Worm (Caenorhabditis elegans) whole organism, young adult: ENCODE data around the gene C29A12.6.
A peak's percentile ranks its signal among the peaks of the same experiment; 100 is the strongest.

ENCODE experiments used
- B0336.3 ChIP-seq: fragments of 200-800 bp; sonication (Bioruptor generic); IDR thresholded peaks from 2 replicates; pipeline ENCODE4 v1.3.6; 2022; ENCODE audit warnings: missing genetic modification characterization, missing compliant biosample characterization
- C06A6.2 ChIP-seq: fragments of 200-800 bp; sonication (Bioruptor generic); conservative IDR thresholded peaks from 2 replicates; pipeline ENCODE4 v1.3.6; 2022; ENCODE audit warnings: missing genetic modification characterization, missing compliant biosample characterization
- F37B4.10 ChIP-seq: fragments of 200-800 bp; sonication (Bioruptor generic); IDR thresholded peaks from 2 replicates; pipeline ENCODE4 v1.3.6; 2022; ENCODE audit warnings: missing genetic modification characterization, missing compliant biosample characterization
- F57A8.1 ChIP-seq: fragments of 200-800 bp; sonication (Bioruptor generic); optimal IDR thresholded peaks from 2 replicates; lab custom pipeline; 2018; ENCODE audit warnings: mild to moderate bottlenecking, missing genetic modification characterization, moderate library complexity, missing compliant biosample characterization
- K12H6.12 ChIP-seq: fragments of 200-800 bp; sonication (Bioruptor generic); optimal IDR thresholded peaks from 2 replicates; lab custom pipeline; 2018; ENCODE audit warnings: mild to moderate bottlenecking, missing genetic modification characterization, missing compliant biosample characterization
- T26A5.8 ChIP-seq: sonication (generic microtip); optimal IDR thresholded peaks from 2 replicates; lab custom pipeline; 2016; ENCODE audit warnings: missing genetic modification characterization, missing compliant biosample characterization
- Y53F4B.3 ChIP-seq: fragments of 200-800 bp; sonication (Bioruptor generic); IDR thresholded peaks from 2 replicates; pipeline ENCODE4 v1.3.6; 2022; ENCODE audit warnings: missing genetic modification reagents, missing genetic modification characterization, missing compliant biosample characterization
- Y53G8AR.9 ChIP-seq: fragments of 200-800 bp; sonication (Bioruptor generic); conservative IDR thresholded peaks from 2 replicates; pipeline ENCODE4 v1.3.6; 2022; ENCODE audit warnings: missing genetic modification reagents, missing genetic modification characterization, missing compliant biosample characterization
- Y67H2A.10 ChIP-seq: fragments of 200-800 bp; sonication (Bioruptor generic); conservative IDR thresholded peaks from 2 replicates; pipeline ENCODE4 v1.3.6; 2022; ENCODE audit warnings: missing genetic modification reagents, missing genetic modification characterization, missing compliant biosample characterization
- Y95B8A.8 ChIP-seq: fragments of 200-800 bp; sonication (Bioruptor generic); IDR thresholded peaks from 2 replicates; pipeline ENCODE4 v1.3.6; 2022; ENCODE audit warnings: missing genetic modification reagents, missing genetic modification characterization, missing compliant biosample characterization
- akir-1 ChIP-seq: fragments of 200-800 bp; sonication (Bioruptor generic); optimal IDR thresholded peaks from 2 replicates; lab custom pipeline; 2018; ENCODE audit warnings: mild to moderate bottlenecking, missing genetic modification characterization, moderate library complexity, missing compliant biosample characterization
- ama-1 ChIP-seq, 3 experiments: fragments of 150-350 bp in 1 of 3; sonication (generic microtip) in 2 of 3; optimal IDR thresholded peaks; 2 replicates each; lab custom pipeline; 2014 to 2018; ENCODE audit warnings: missing biosample characterization in 2 of 3, missing genetic modification characterization in 2 of 3, missing genetic modification reagents in 2 of 3
- aptf-2 ChIP-seq: fragments of 200-800 bp; sonication (Bioruptor generic); conservative IDR thresholded peaks from 2 replicates; pipeline ENCODE4 v1.3.6; 2022; ENCODE audit warnings: missing genetic modification reagents, missing genetic modification characterization, missing compliant biosample characterization
- bed-2 ChIP-seq: fragments of 200-800 bp; sonication (Bioruptor generic); IDR thresholded peaks from 2 replicates; pipeline ENCODE4 v1.3.6; 2022; ENCODE audit warnings: missing genetic modification reagents, missing genetic modification characterization, missing compliant biosample characterization
- ceh-100 ChIP-seq: fragments of 200-800 bp; sonication (Bioruptor generic); IDR thresholded peaks from 2 replicates; pipeline ENCODE4 v1.3.6; 2022; ENCODE audit warnings: missing genetic modification reagents, missing genetic modification characterization, missing compliant biosample characterization
- ceh-91 ChIP-seq: fragments of 200-800 bp; sonication (Bioruptor generic); IDR thresholded peaks from 2 replicates; pipeline ENCODE4 v1.3.6; 2022; ENCODE audit warnings: missing genetic modification reagents, missing genetic modification characterization, missing compliant biosample characterization
- efl-1 ChIP-seq: fragments of 150-350 bp; optimal IDR thresholded peaks from 2 replicates; lab custom pipeline; 2014; ENCODE audit warnings: missing biosample characterization, missing genetic modification reagents, missing genetic modification characterization
- egrh-3 ChIP-seq: fragments of 200-800 bp; sonication (Bioruptor generic); IDR thresholded peaks from 2 replicates; pipeline ENCODE4 v1.3.6; 2022; ENCODE audit warnings: missing genetic modification reagents, missing genetic modification characterization, missing compliant biosample characterization
- ekl-4 ChIP-seq: fragments of 200-800 bp; sonication (Bioruptor generic); IDR thresholded peaks from 2 replicates; pipeline ENCODE4 v1.3.6; 2022; ENCODE audit warnings: missing genetic modification reagents, missing genetic modification characterization, missing compliant biosample characterization
- gei-17 ChIP-seq: fragments of 200-800 bp; sonication (Bioruptor generic); optimal IDR thresholded peaks from 2 replicates; lab custom pipeline; 2018; ENCODE audit warnings: mild to moderate bottlenecking, missing genetic modification characterization, missing compliant biosample characterization
- him-1 ChIP-seq: sonication (generic microtip); optimal IDR thresholded peaks from 2 replicates; lab custom pipeline; 2016; ENCODE audit warnings: missing genotype, missing genetic modification reagents, missing genetic modification characterization, missing compliant biosample characterization
- hlh-12 ChIP-seq: sonication (generic microtip); optimal IDR thresholded peaks from 2 replicates; lab custom pipeline; 2016; ENCODE audit warnings: missing genetic modification characterization, missing compliant biosample characterization
- hmg-1.2 ChIP-seq: fragments of 200-800 bp; sonication (Bioruptor generic); IDR thresholded peaks from 2 replicates; pipeline ENCODE4 v1.3.6; 2022; ENCODE audit warnings: missing genetic modification reagents, missing genetic modification characterization, missing compliant biosample characterization
- hmg-20 ChIP-seq: fragments of 200-800 bp; sonication (Bioruptor generic); IDR thresholded peaks from 2 replicates; pipeline ENCODE4 v1.3.6; 2022; ENCODE audit warnings: missing genetic modification reagents, missing genetic modification characterization, missing compliant biosample characterization
- hrde-1 ChIP-seq: sonication (generic microtip); optimal IDR thresholded peaks from 2 replicates; lab custom pipeline; 2016; ENCODE audit warnings: missing genetic modification characterization, mild to moderate bottlenecking, missing compliant biosample characterization, moderate library complexity, missing genotype, missing genetic modification reagents, borderline replicate concordance
- hsf-1 ChIP-seq: fragments of 200-800 bp; sonication (Bioruptor generic); IDR thresholded peaks from 2 replicates; pipeline ENCODE4 v1.3.6; 2022; ENCODE audit warnings: missing genetic modification reagents, missing genetic modification characterization, missing compliant biosample characterization
- lin-26 ChIP-seq: fragments of 200-800 bp; sonication (Bioruptor generic); IDR thresholded peaks from 2 replicates; pipeline ENCODE4 v1.3.6; 2022; ENCODE audit warnings: missing genetic modification reagents, missing genetic modification characterization, missing compliant biosample characterization
- lsy-27 ChIP-seq: sonication (generic microtip); optimal IDR thresholded peaks from 2 replicates; lab custom pipeline; 2017; ENCODE audit warnings: missing genetic modification characterization, mild to moderate bottlenecking, missing compliant biosample characterization, antibody characterized with exemption, missing genotype, borderline replicate concordance; ENCODE audit not compliant: insufficient read depth
- madf-10 ChIP-seq: sonication (generic microtip); optimal IDR thresholded peaks from 2 replicates; lab custom pipeline; 2016; ENCODE audit warnings: mild to moderate bottlenecking, missing genetic modification characterization, missing compliant biosample characterization
- madf-3 ChIP-seq: fragments of 200-800 bp; sonication (Bioruptor generic); IDR thresholded peaks from 2 replicates; pipeline ENCODE4 v1.3.6; 2022; ENCODE audit warnings: missing genetic modification reagents, missing genetic modification characterization, missing compliant biosample characterization
- mel-28 ChIP-seq: sonication (generic microtip); optimal IDR thresholded peaks from 2 replicates; lab custom pipeline; 2016; ENCODE audit warnings: borderline replicate concordance, mild to moderate bottlenecking, missing genetic modification characterization, missing compliant biosample characterization
- nfyb-1 ChIP-seq: fragments of 200-800 bp; sonication (Bioruptor generic); IDR thresholded peaks from 2 replicates; pipeline ENCODE4 v1.3.6; 2022; ENCODE audit warnings: missing genetic modification reagents, missing genetic modification characterization, missing compliant biosample characterization
- nhr-120 ChIP-seq: fragments of 200-800 bp; sonication (Bioruptor generic); IDR thresholded peaks from 2 replicates; pipeline ENCODE4 v1.3.6; 2022; ENCODE audit warnings: missing genetic modification characterization, missing compliant biosample characterization
- nhr-179 ChIP-seq: sonication (generic microtip); optimal IDR thresholded peaks from 2 replicates; lab custom pipeline; 2016; ENCODE audit warnings: mild to moderate bottlenecking, missing genetic modification characterization, missing compliant biosample characterization
- nhr-27 ChIP-seq: fragments of 200-800 bp; sonication (Bioruptor generic); optimal IDR thresholded peaks from 2 replicates; lab custom pipeline; 2018; ENCODE audit warnings: mild to moderate bottlenecking, missing genetic modification characterization, moderate library complexity, missing compliant biosample characterization
- nhr-80 ChIP-seq: sonication (generic microtip); optimal IDR thresholded peaks from 2 replicates; lab custom pipeline; 2016; ENCODE audit warnings: missing genetic modification characterization, missing compliant biosample characterization
- rcor-1 ChIP-seq: fragments of 200-800 bp; sonication (Bioruptor generic); IDR thresholded peaks from 2 replicates; pipeline ENCODE4 v1.3.6; 2022; ENCODE audit warnings: missing genetic modification reagents, missing genetic modification characterization, missing compliant biosample characterization
- rec-8 ChIP-seq, 2 experiments: sonication (generic microtip); optimal IDR thresholded peaks; 2 replicates each; lab custom pipeline; 2016; ENCODE audit warnings: mild to moderate bottlenecking in 2 of 2, missing genetic modification characterization in 2 of 2, missing genetic modification reagents in 2 of 2, missing genotype in 2 of 2, missing biosample characterization in 1 of 2, missing compliant biosample characterization in 1 of 2, moderate library complexity in 1 of 2
- repo-1 ChIP-seq: sonication (generic microtip); optimal IDR thresholded peaks from 2 replicates; lab custom pipeline; 2017; ENCODE audit warnings: mild to moderate bottlenecking, missing genetic modification characterization, missing compliant biosample characterization
- rpc-1 ChIP-seq, 2 experiments: fragments of 150-350 bp in 1 of 2; sonication (generic microtip) in 1 of 2; optimal IDR thresholded peaks; 2 replicates each; lab custom pipeline; 2014 to 2018; ENCODE audit warnings: missing biosample characterization in 1 of 2, missing genetic modification characterization in 1 of 2, missing genetic modification reagents in 1 of 2, missing genotype in 1 of 2
- snpc-4 ChIP-seq, 5 experiments: fragments of 150-350 bp in 1 of 5; sonication (generic microtip) in 4 of 5; optimal IDR thresholded peaks; 2 replicates each; lab custom pipeline; 2014 to 2018; ENCODE audit warnings: missing genetic modification characterization in 5 of 5, missing biosample characterization in 3 of 5, antibody characterized with exemption in 2 of 5, mild to moderate bottlenecking in 2 of 5, missing compliant biosample characterization in 2 of 5, missing genotype in 2 of 5, moderate library complexity in 2 of 5, missing genetic modification reagents in 1 of 5
- somi-1 ChIP-seq: fragments of 200-800 bp; sonication (Bioruptor generic); optimal IDR thresholded peaks from 2 replicates; lab custom pipeline; 2018; ENCODE audit warnings: mild to moderate bottlenecking, missing genetic modification characterization, missing compliant biosample characterization
- sptf-2 ChIP-seq: fragments of 200-800 bp; sonication (Bioruptor generic); optimal IDR thresholded peaks from 2 replicates; lab custom pipeline; 2018; ENCODE audit warnings: mild to moderate bottlenecking, missing genetic modification characterization, missing compliant biosample characterization
- tbp1 ChIP-seq: fragments of 200-800 bp; sonication (Bioruptor generic); optimal IDR thresholded peaks from 2 replicates; lab custom pipeline; 2018; ENCODE audit warnings: mild to moderate bottlenecking, missing genetic modification characterization, missing compliant biosample characterization
- zim-3 ChIP-seq: sonication (generic microtip); optimal IDR thresholded peaks from 2 replicates; lab custom pipeline; 2017; ENCODE audit warnings: mild to moderate bottlenecking, missing genetic modification characterization, moderate library complexity, missing compliant biosample characterization
- ztf-18 ChIP-seq: sonication (generic microtip); optimal IDR thresholded peaks from 2 replicates; lab custom pipeline; 2016; ENCODE audit warnings: missing genotype, mild to moderate bottlenecking, missing genetic modification characterization, missing compliant biosample characterization
- ztf-26 ChIP-seq: sonication (generic microtip); optimal IDR thresholded peaks from 2 replicates; lab custom pipeline; 2017; ENCODE audit warnings: missing genetic modification characterization, missing compliant biosample characterization
- ztf-6 ChIP-seq: fragments of 200-800 bp; sonication (Bioruptor generic); IDR thresholded peaks from 2 replicates; pipeline ENCODE4 v1.3.6; 2022; ENCODE audit warnings: missing genetic modification reagents, missing genetic modification characterization, missing compliant biosample characterization

C29A12.6 gene

ce11 chrV:10855363-10855762 lies 8.4 kb downstream of the C29A12.6 start (continued):
- TF ChIP-seq ztf-26 (tag; lab: Kevin White, UChicago) (no peak), T26A5.8 (tag; lab: Kevin White, UChicago) (no peak), hsf-1 (no peak), K12H6.12 (tag; lab: Kevin White, UChicago) (no peak), Y67H2A.10 (GFP tag; lab: Robert Waterston, UW) (no peak), ztf-18 (no peak), nhr-80 (peak; percentile 100), C06A6.2 (GFP tag; lab: Robert Waterston, UW) (no peak), F57A8.1 (GFP tag; lab: Kevin White, UChicago) (no peak), him-1 (no peak), lsy-27 (no peak), Y53G8AR.9 (0 out of 2 replicates have a peak, but pooled peaks have one; percentile 48), Y53F4B.3 (GFP tag; lab: Robert Waterston, UW) (no peak), hlh-12 (no peak), snpc-4 (GFP tag; optimal IDR thresholded peaks at IDR 0.05; lab: Kevin White, UChicago) (no peak), snpc-4 (tag; optimal IDR thresholded peaks at IDR 0.05; lab: Kevin White, UChicago) (no peak), sptf-2 (GFP tag; lab: Kevin White, UChicago) (peak; percentile 11), madf-3 (GFP tag; lab: Robert Waterston, UW) (no peak), ceh-91 (GFP tag; lab: Robert Waterston, UW) (no peak), nhr-120 (GFP tag; lab: Robert Waterston, UW) (no peak), ceh-100 (GFP tag; lab: Robert Waterston, UW) (no peak), ekl-4 (GFP tag; lab: Robert Waterston, UW) (no peak; the same call in 1 of the 2 replicates), rec-8 (tag; optimal IDR thresholded peaks at IDR 0.05; lab: Kevin White, UChicago) (no peak), hmg-1.2 (GFP tag; lab: Robert Waterston, UW) (0 out of 2 replicates have a peak, but pooled peaks have one; percentile 20), B0336.3 (GFP tag; lab: Robert Waterston, UW) (no peak), nfyb-1 (peak; percentile 8; the same call in 1 of the 2 replicates), nhr-27 (tag; lab: Kevin White, UChicago) (no peak), tbp1 (GFP tag; lab: Kevin White, UChicago) (peak; percentile 12), madf-10 (tag; lab: Kevin White, UChicago) (peak; percentile 26), efl-1 (GFP tag; lab: Kevin White, UChicago) (no peak), hmg-20 (GFP tag; lab: Robert Waterston, UW) (no peak), Y95B8A.8 (0 out of 2 replicates have a peak, but pooled peaks have one; percentile 19), somi-1 (GFP tag; lab: Kevin White, UChicago) (no peak), akir-1 (no peak), zim-3 (tag; lab: Kevin White, UChicago) (no peak), lin-26 (GFP tag; lab: Robert Waterston, UW) (no peak), hrde-1 (no peak), repo-1 (tag; lab: Kevin White, UChicago) (no peak), ztf-6 (GFP tag; lab: Robert Waterston, UW) (no peak), bed-2 (GFP tag; lab: Robert Waterston, UW) (no peak), gei-17 (GFP tag; lab: Kevin White, UChicago) (no peak), aptf-2 (GFP tag; lab: Robert Waterston, UW) (no peak), egrh-3 (GFP tag; lab: Robert Waterston, UW) (no peak), rcor-1 (no peak), ama-1 (optimal IDR thresholded peaks at IDR 0.05; lab: Kevin White, UChicago) (no peak), ama-1 (GFP tag; optimal IDR thresholded peaks at IDR 0.05; lab: Kevin White, UChicago) (no peak), mel-28 (tag; lab: Kevin White, UChicago) (no peak), nhr-179 (no peak), F37B4.10 (GFP tag; lab: Robert Waterston, UW) (no peak), rpc-1 (optimal IDR thresholded peaks at IDR 0.05; lab: Kevin White, UChicago) (no peak), rpc-1 (tag; optimal IDR thresholded peaks at IDR 0.05; lab: Kevin White, UChicago) (no peak)
